Fruit fly (Drosophila melanogaster): ENCODE results near the gene CG13043.

DNA sequence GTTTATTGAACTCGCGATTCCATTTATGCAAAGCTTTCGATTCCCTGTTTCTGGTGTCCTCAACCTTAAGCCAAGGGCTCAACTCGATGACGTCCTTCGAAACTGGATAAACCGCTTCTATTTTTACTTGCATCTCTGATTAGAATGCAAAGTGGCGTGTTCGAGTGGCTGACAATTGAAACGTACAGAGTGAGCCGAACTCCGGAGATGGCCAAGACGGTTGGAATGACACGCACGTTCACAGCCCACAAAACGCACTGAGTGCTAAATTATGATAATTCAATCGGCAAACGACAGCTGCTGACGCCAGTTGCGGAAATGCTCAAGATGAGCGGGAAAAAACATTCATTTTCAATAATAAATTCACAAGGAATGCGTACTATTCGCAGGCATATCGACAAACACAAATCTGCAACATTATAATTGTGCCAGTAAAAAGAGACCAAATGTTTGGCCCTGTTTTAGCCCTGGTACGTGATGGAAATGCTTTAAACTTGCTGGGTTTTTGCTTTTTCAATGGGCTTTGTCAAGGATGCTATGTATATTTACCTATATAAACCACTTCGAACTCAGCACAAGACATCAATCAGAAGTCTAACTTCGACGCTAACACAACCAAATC, 33.2 kb downstream of the CG13043 start, which contains the start of gene CG13066:
- TF ChIP-seq CG8159 (tag; optimal IDR thresholded peaks at IDR 0.05) (no peak), EcR (GFP tag; optimal IDR thresholded peaks at IDR 0.05) (peak; percentile 13)

All from whole organism, pupa.